Fruit fly (Drosophila melanogaster) whole organism, wandering third instar larva: ENCODE results near the gene CG10570.

Source experiments
- Abd-B ChIP-seq: fragments of >200 bp; optimal IDR thresholded peaks from 2 replicates; lab custom pipeline; 2017; ENCODE audit warnings: missing biosample characterization, missing genetic modification characterization
- CG32264 ChIP-seq: fragments of 200-800 bp; sonication (Bioruptor generic); optimal IDR thresholded peaks from 2 replicates; lab custom pipeline; 2016; ENCODE audit warnings: missing biosample characterization, missing genetic modification characterization
- CG9705 ChIP-seq: fragments of 200-800 bp; sonication (Bioruptor generic); optimal IDR thresholded peaks from 2 replicates; lab custom pipeline; 2018; ENCODE audit warnings: missing biosample characterization, mild to moderate bottlenecking, missing genetic modification characterization
- CrebA ChIP-seq: fragments of 200-800 bp; sonication (Bioruptor generic); optimal IDR thresholded peaks from 2 replicates; lab custom pipeline; 2016; ENCODE audit warnings: missing biosample characterization, mild to moderate bottlenecking, missing genetic modification characterization, borderline replicate concordance
- Dfd ChIP-seq: fragments of >200 bp; optimal IDR thresholded peaks from 2 replicates; lab custom pipeline; 2017; ENCODE audit warnings: missing biosample characterization, missing genetic modification characterization
- Dif ChIP-seq: fragments of 200-275, 200-300 bp; sonication (Bioruptor generic); optimal IDR thresholded peaks from 2 replicates; lab custom pipeline; 2018; ENCODE audit warnings: missing biosample characterization, missing genetic modification characterization; ENCODE audit not compliant: partially characterized antibody
- GATAd ChIP-seq: sonication (Bioruptor generic); optimal IDR thresholded peaks from 2 replicates; lab custom pipeline; 2016; ENCODE audit warnings: missing biosample characterization, missing genetic modification characterization
- HLH106 ChIP-seq: fragments of 200-800 bp; optimal IDR thresholded peaks from 3 replicates; lab custom pipeline; 2019; ENCODE audit warnings: missing biosample characterization, mild to moderate bottlenecking, missing genetic modification characterization, moderate library complexity
- Hnf4 ChIP-seq: fragments of 200-800 bp; sonication (Bioruptor generic); optimal IDR thresholded peaks from 2 replicates; lab custom pipeline; 2016; ENCODE audit warnings: missing biosample characterization, mild to moderate bottlenecking, missing genetic modification characterization
- Hr78 ChIP-seq: fragments of >200 bp; optimal IDR thresholded peaks from 2 replicates; lab custom pipeline; 2017; ENCODE audit warnings: missing biosample characterization, missing genetic modification characterization
- Hr83 ChIP-seq: fragments of 200-300 bp; sonication (Bioruptor generic); optimal IDR thresholded peaks from 2 replicates; lab custom pipeline; 2016; ENCODE audit warnings: missing biosample characterization, mild to moderate bottlenecking, missing genetic modification characterization, moderate library complexity; ENCODE audit not compliant: poor library complexity, severe bottlenecking
- Jra ChIP-seq: sonication (Bioruptor generic); optimal IDR thresholded peaks from 2 replicates; lab custom pipeline; 2016; ENCODE audit warnings: missing biosample characterization, missing genetic modification characterization
- Mio ChIP-seq: sonication (Bioruptor generic); optimal IDR thresholded peaks from 2 replicates; lab custom pipeline; 2016; ENCODE audit warnings: missing biosample characterization, missing genetic modification characterization
- Myc ChIP-seq: fragments of >200 bp; optimal IDR thresholded peaks from 2 replicates; lab custom pipeline; 2017
- N ChIP-seq: fragments of >200 bp; optimal IDR thresholded peaks from 2 replicates; lab custom pipeline; 2018; ENCODE audit warnings: missing biosample characterization, missing external identifiers, missing genetic modification characterization
- OdsH ChIP-seq: fragments of 200-800 bp; sonication (Bioruptor generic); optimal IDR thresholded peaks from 2 replicates; lab custom pipeline; 2016; ENCODE audit warnings: missing biosample characterization, mild to moderate bottlenecking, missing genetic modification characterization
- Rel ChIP-seq, 2 experiments: fragments of 200-800 bp; sonication (Bioruptor generic) in 1 of 2; optimal IDR thresholded peaks; 2 replicates in 1 of 2; 3 replicates in 1 of 2; lab custom pipeline; 2016 to 2019; ENCODE audit warnings: mild to moderate bottlenecking in 2 of 2, missing biosample characterization in 2 of 2, missing genetic modification characterization in 2 of 2, moderate library complexity in 1 of 2
- Sp1 ChIP-seq: fragments of 200-800 bp; sonication (Bioruptor generic); optimal IDR thresholded peaks from 3 replicates; lab custom pipeline; 2019; ENCODE audit warnings: missing biosample characterization, mild to moderate bottlenecking, missing genetic modification characterization, moderate library complexity
- Vsx2 ChIP-seq: fragments of 200-300, 225-300 bp; sonication (Bioruptor generic); optimal IDR thresholded peaks from 2 replicates; lab custom pipeline; 2018; ENCODE audit warnings: missing biosample characterization, missing genetic modification characterization; ENCODE audit not compliant: partially characterized antibody
- br ChIP-seq: fragments of 200-800 bp; sonication (Bioruptor generic); optimal IDR thresholded peaks from 2 replicates; lab custom pipeline; 2016; ENCODE audit warnings: missing biosample characterization, missing genetic modification characterization
- brk ChIP-seq: fragments of 200-800 bp; sonication (Bioruptor generic); optimal IDR thresholded peaks from 2 replicates; lab custom pipeline; 2016; ENCODE audit warnings: missing biosample characterization, mild to moderate bottlenecking, missing genetic modification characterization
- dl ChIP-seq, 2 experiments: fragments of 175-275, 200-275 bp in 1 of 2; fragments of 200-275 bp in 1 of 2; sonication (Bioruptor generic); optimal IDR thresholded peaks; lab custom pipeline; 2018; ENCODE audit warnings: mild to moderate bottlenecking in 2 of 2, missing biosample characterization in 2 of 2, missing genetic modification characterization in 2 of 2, moderate library complexity in 2 of 2; ENCODE audit not compliant: partially characterized antibody in 2 of 2, insufficient read depth in 1 of 2
- dmrt93B ChIP-seq: fragments of 200-800 bp; sonication (Bioruptor generic); optimal IDR thresholded peaks from 2 replicates; lab custom pipeline; 2018; ENCODE audit warnings: missing biosample characterization, mild to moderate bottlenecking, missing genetic modification characterization
- dsf ChIP-seq: sonication (Bioruptor generic); optimal IDR thresholded peaks from 2 replicates; lab custom pipeline; 2016; ENCODE audit warnings: missing biosample characterization, missing genetic modification characterization, borderline replicate concordance
- ey ChIP-seq: fragments of 200-800 bp; sonication (Bioruptor generic); optimal IDR thresholded peaks from 2 replicates; lab custom pipeline; 2016; ENCODE audit warnings: missing biosample characterization, missing genetic modification characterization
- foxo ChIP-seq, 2 experiments: fragments of 200-800 bp; sonication (Bioruptor generic); optimal IDR thresholded peaks; 2 replicates in 1 of 2; 3 replicates in 1 of 2; lab custom pipeline; 2016 to 2017; ENCODE audit warnings: missing biosample characterization in 2 of 2, missing genetic modification characterization in 2 of 2
- fru ChIP-seq: fragments of 200-800 bp; sonication (Bioruptor generic); optimal IDR thresholded peaks from 3 replicates; lab custom pipeline; 2016; ENCODE audit warnings: missing biosample characterization, mild to moderate bottlenecking, missing genetic modification characterization
- h ChIP-seq: fragments of 200-800 bp; sonication (Bioruptor generic); optimal IDR thresholded peaks from 3 replicates; lab custom pipeline; 2016; ENCODE audit warnings: missing biosample characterization, mild to moderate bottlenecking, missing genetic modification characterization
- jim ChIP-seq: fragments of 175-275, 200-325 bp; sonication (Bioruptor generic); optimal IDR thresholded peaks from 2 replicates; lab custom pipeline; 2016; ENCODE audit warnings: missing biosample characterization, mild to moderate bottlenecking, missing genetic modification characterization
- lola ChIP-seq: fragments of >200 bp; optimal IDR thresholded peaks from 2 replicates; lab custom pipeline; 2017; ENCODE audit warnings: missing biosample characterization, missing genetic modification characterization
- pan ChIP-seq: fragments of >200 bp; optimal IDR thresholded peaks from 2 replicates; lab custom pipeline; 2017
- psq ChIP-seq: fragments of 200-800 bp; sonication (Bioruptor generic); optimal IDR thresholded peaks from 3 replicates; lab custom pipeline; 2017; ENCODE audit warnings: missing biosample characterization, mild to moderate bottlenecking, missing genetic modification characterization, moderate library complexity
- rgr ChIP-seq: fragments of 200-800 bp; sonication (Bioruptor generic); optimal IDR thresholded peaks from 3 replicates; lab custom pipeline; 2016; ENCODE audit warnings: missing biosample characterization, mild to moderate bottlenecking, missing genetic modification characterization
- sage ChIP-seq: fragments of 200-800 bp; sonication (Bioruptor generic); optimal IDR thresholded peaks from 2 replicates; lab custom pipeline; 2016; ENCODE audit warnings: missing biosample characterization, mild to moderate bottlenecking, missing genetic modification characterization
- sv ChIP-seq: fragments of 200-800 bp; sonication (Bioruptor generic); optimal IDR thresholded peaks from 3 replicates; lab custom pipeline; 2016; ENCODE audit warnings: missing biosample characterization, missing genetic modification characterization
- tai ChIP-seq: sonication (Bioruptor generic); optimal IDR thresholded peaks from 2 replicates; lab custom pipeline; 2016; ENCODE audit warnings: missing biosample characterization, missing genetic modification characterization
- usp ChIP-seq: fragments of >200 bp; optimal IDR thresholded peaks from 2 replicates; lab custom pipeline; 2017; ENCODE audit warnings: missing biosample characterization, missing genetic modification characterization
- woc ChIP-seq: sonication (Bioruptor generic); optimal IDR thresholded peaks from 2 replicates; lab custom pipeline; 2016; ENCODE audit warnings: missing biosample characterization, mild to moderate bottlenecking, missing genetic modification characterization

Gene CG10570

DNA sequence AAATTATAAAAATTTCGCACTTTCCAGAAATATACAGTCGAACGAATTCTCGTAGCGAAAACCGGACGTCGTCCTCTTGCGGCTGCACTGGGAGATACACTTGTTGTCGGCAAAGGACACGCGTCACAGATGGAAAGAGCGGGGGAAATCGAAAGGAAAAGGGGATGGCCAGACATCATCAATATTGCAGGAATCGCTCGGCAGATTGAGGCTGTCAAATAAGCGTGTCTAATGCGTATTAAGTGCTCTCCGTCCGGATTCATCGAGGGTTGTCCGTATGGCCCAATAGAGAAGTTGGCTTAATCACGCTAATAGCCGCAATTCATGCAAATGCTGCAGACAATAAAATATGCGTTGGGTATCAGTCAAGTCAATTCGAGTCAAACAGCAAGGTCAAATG, 1.6 kb downstream of the CG10570 start:
- TF ChIP-seq Rel (GFP tag; optimal IDR thresholded peaks at IDR 0.05; lab: Kevin White, UChicago) (no peak), Rel (tag; optimal IDR thresholded peaks at IDR 0.05; lab: Kevin White, UChicago) (no peak), HLH106 (no peak), dl (GFP tag; optimal IDR thresholded peaks at IDR 0.05; lab: Kevin White, UChicago; ENCODE audit: insufficient read depth in 1 of 2, partially characterized antibody in 2 of 2) (no peak), ey (GFP tag; lab: Kevin White, UChicago) (no peak), N (GFP tag; lab: Kevin White, UChicago) (no peak), Sp1 (GFP tag; lab: Kevin White, UChicago) (no peak)

DNA sequence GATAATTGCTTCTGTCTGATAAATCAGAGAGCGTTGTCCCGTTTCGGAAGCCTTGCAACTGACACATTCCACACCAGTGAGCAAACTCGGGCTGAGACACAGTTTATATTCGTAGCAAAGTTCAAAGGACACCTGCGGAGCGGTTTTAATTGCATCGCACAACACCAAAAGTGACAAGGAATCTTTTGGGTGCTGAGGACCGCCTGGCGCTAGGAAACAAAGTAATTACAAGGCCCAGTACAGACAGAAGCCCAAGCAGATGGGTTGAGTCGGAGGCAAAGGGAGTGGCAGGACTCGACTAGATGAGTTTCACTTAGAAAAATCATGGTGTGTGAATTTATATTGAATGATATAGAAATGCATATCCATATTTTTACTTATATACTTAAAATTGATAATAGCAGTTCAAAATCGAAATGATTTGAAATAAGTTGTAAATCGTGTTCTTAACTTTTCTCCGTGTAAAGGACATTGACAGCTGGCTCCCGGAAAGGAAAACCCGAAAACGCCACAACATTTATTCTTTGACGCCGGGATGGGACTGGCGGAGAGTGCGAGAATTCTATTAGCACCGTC, 2.2 kb downstream of the CG10570 start:
- no peak for TF ChIP-seq Hr83 (GFP tag; lab: Kevin White, UChicago)
- TF ChIP-seq tai (GFP tag; lab: Kevin White, UChicago) = no peak
- no peak for TF ChIP-seq dsf (GFP tag; lab: Kevin White, UChicago)
- no peak for TF ChIP-seq br (GFP tag; lab: Kevin White, UChicago)
- TF ChIP-seq ey (GFP tag; lab: Kevin White, UChicago) = no peak
- no peak for TF ChIP-seq Mio (GFP tag; lab: Kevin White, UChicago)
- no peak for TF ChIP-seq h
- TF ChIP-seq foxo (GFP tag; optimal IDR thresholded peaks at IDR 0.05; lab: Kevin White, UChicago) = no peak
- no peak for TF ChIP-seq CG32264 (GFP tag; lab: Kevin White, UChicago)
- no peak for TF ChIP-seq dl (GFP tag; optimal IDR thresholded peaks at IDR 0.05; lab: Kevin White, UChicago; ENCODE audit: insufficient read depth in 1 of 2, partially characterized antibody in 2 of 2)
- TF ChIP-seq sv (GFP tag; lab: Kevin White, UChicago) = no peak
- TF ChIP-seq Dif (GFP tag; lab: Kevin White, UChicago) = no peak
- TF ChIP-seq Myc (lab: Kevin White, UChicago) = no peak
- TF ChIP-seq psq = no peak
- TF ChIP-seq N (GFP tag; lab: Kevin White, UChicago) = no peak
- TF ChIP-seq Hnf4 = no peak
- TF ChIP-seq Hr78 (GFP tag; lab: Kevin White, UChicago) = no peak
- no peak for TF ChIP-seq Jra (GFP tag; lab: Kevin White, UChicago)
- TF ChIP-seq Vsx2 (GFP tag; lab: Kevin White, UChicago) = no peak
- no peak for TF ChIP-seq HLH106

dm6 chr2L:18805637-18806403, 5.2 kb downstream of the CG10570 start:
- no peak for TF ChIP-seq pan
- TF ChIP-seq CrebA (GFP tag; lab: Kevin White, UChicago) = no peak
- TF ChIP-seq woc (GFP tag; lab: Kevin White, UChicago) = peak; percentile 42
- TF ChIP-seq OdsH (GFP tag; lab: Kevin White, UChicago) = peak; percentile 17
- TF ChIP-seq Abd-B (GFP tag; lab: Kevin White, UChicago) = no peak
- no peak for TF ChIP-seq Vsx2 (GFP tag; lab: Kevin White, UChicago)
- peak; percentile 38 for TF ChIP-seq psq
- TF ChIP-seq dl (GFP tag; optimal IDR thresholded peaks at IDR 0.05; lab: Kevin White, UChicago; ENCODE audit: insufficient read depth in 1 of 2, partially characterized antibody in 2 of 2) = no peak
- peak; percentile 55 for TF ChIP-seq Hnf4
- no peak for TF ChIP-seq jim
- TF ChIP-seq rgr (GFP tag; lab: Kevin White, UChicago) = peak; percentile 50
- no peak for TF ChIP-seq sv (GFP tag; lab: Kevin White, UChicago)
- peak; percentile 32 for TF ChIP-seq tai (GFP tag; lab: Kevin White, UChicago)
- TF ChIP-seq Myc (lab: Kevin White, UChicago) = no peak
- peak in 1 of 2 experiments; percentile 68 for TF ChIP-seq foxo (GFP tag; optimal IDR thresholded peaks at IDR 0.05; lab: Kevin White, UChicago)
- no peak for TF ChIP-seq lola (GFP tag; lab: Kevin White, UChicago)
- peak; percentile 54 for TF ChIP-seq Sp1 (GFP tag; lab: Kevin White, UChicago)
- no peak for TF ChIP-seq CG9705 (GFP tag; lab: Kevin White, UChicago)
- TF ChIP-seq brk (GFP tag; lab: Kevin White, UChicago) = peak; percentile 16
- peak; percentile 36 for TF ChIP-seq br (GFP tag; lab: Kevin White, UChicago)
- no peak for TF ChIP-seq Mio (GFP tag; lab: Kevin White, UChicago)
- no peak for TF ChIP-seq sage (GFP tag; lab: Kevin White, UChicago)
- no peak for TF ChIP-seq Hr78 (GFP tag; lab: Kevin White, UChicago)
- no peak for TF ChIP-seq Hr83 (GFP tag; lab: Kevin White, UChicago)
- TF ChIP-seq Rel (GFP tag; optimal IDR thresholded peaks at IDR 0.05; lab: Kevin White, UChicago) = no peak
- TF ChIP-seq Rel (tag; optimal IDR thresholded peaks at IDR 0.05; lab: Kevin White, UChicago) = no peak
- no peak for TF ChIP-seq usp
- TF ChIP-seq fru (GFP tag; lab: Kevin White, UChicago) = peak; percentile 59
- no peak for TF ChIP-seq N (GFP tag; lab: Kevin White, UChicago)
- TF ChIP-seq dmrt93B = peak; percentile 50
- TF ChIP-seq dsf (GFP tag; lab: Kevin White, UChicago) = no peak
- TF ChIP-seq GATAd (GFP tag; lab: Kevin White, UChicago) = no peak
- TF ChIP-seq CG32264 (GFP tag; lab: Kevin White, UChicago) = no peak
- TF ChIP-seq ey (GFP tag; lab: Kevin White, UChicago) = peak; percentile 54
- TF ChIP-seq h = peak; percentile 65
- TF ChIP-seq Dfd (GFP tag; lab: Kevin White, UChicago) = no peak
- TF ChIP-seq Jra (GFP tag; lab: Kevin White, UChicago) = peak; percentile 8
- TF ChIP-seq Dif (GFP tag; lab: Kevin White, UChicago) = no peak
- TF ChIP-seq HLH106 = peak; percentile 61
